Worm (Caenorhabditis elegans) whole organism, L4/young adult: ENCODE measurements around the gene Y54G11A.2.
"Not testable (repeated sequence)": the region's sequence is repeated elsewhere in the genome, so short reads cannot be mapped to it uniquely, and the experiment has no call there.

Source experiments
- W03F9.2 ChIP-seq: fragments of 150-350 bp; optimal IDR thresholded peaks from 2 replicates; lab custom pipeline; 2014; ENCODE audit warnings: missing biosample characterization, missing genetic modification characterization
- dao-5 ChIP-seq: sonication (generic microtip); optimal IDR thresholded peaks from 2 replicates; lab custom pipeline; 2016; ENCODE audit warnings: missing genotype, missing genetic modification characterization, moderate library complexity, missing compliant biosample characterization
- him-1 ChIP-seq: sonication (generic microtip); optimal IDR thresholded peaks from 2 replicates; lab custom pipeline; 2016; ENCODE audit warnings: missing genotype, missing genetic modification reagents, missing genetic modification characterization, missing compliant biosample characterization

DNA sequence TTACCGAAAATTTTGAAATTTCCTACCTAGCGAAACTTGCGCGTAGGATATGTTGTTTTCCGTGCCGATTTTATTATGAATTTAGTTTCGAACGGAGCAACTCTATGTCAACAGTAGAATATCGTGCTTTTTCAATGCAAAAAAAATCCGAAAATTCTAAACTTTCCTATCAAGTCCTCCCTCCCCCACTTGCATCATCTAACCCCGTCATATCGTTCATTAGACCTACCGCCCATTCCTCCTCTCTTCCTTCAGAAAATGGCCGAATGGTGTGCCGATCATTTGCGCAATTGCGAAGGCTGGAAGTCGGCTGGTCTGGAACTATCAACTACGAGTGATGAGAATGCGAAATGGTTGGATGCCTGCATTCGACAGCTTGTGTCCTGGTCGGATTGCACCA lies 44.9 kb downstream of the Y54G11A.2 start, which contains the start of gene Y54G11A.7:
- not testable (repeated sequence) for TF ChIP-seq him-1 (tag; lab: Kevin White, UChicago); dao-5; W03F9.2 (tag; lab: Kevin White, UChicago)
